Worm (Caenorhabditis elegans): ENCODE data around the gene W08G11.1.

The W08G11.1 gene

ce11 chrV:16299834-16300233 lies 47.0 kb upstream of the W08G11.1 start:
- TF ChIP-seq dsc-1 (tag; optimal IDR thresholded peaks at IDR 0.05), result no peak
- TF ChIP-seq F16B12.6 (tag; optimal IDR thresholded peaks at IDR 0.05), result peak; percentile 29

- no peak for TF ChIP-seq egl-13 (tag; optimal IDR thresholded peaks at IDR 0.05)
- no peak for TF ChIP-seq lir-3 (tag; optimal IDR thresholded peaks at IDR 0.05; ENCODE audit: poor library complexity)
- no peak for TF ChIP-seq aly-2 (tag; optimal IDR thresholded peaks at IDR 0.05)
- no peak for TF ChIP-seq rnt-1 (tag; optimal IDR thresholded peaks at IDR 0.05)
- TF ChIP-seq C16A3.4 (tag; optimal IDR thresholded peaks at IDR 0.05), result no peak
- no peak for TF ChIP-seq ceh-8 (GFP tag; optimal IDR thresholded peaks at IDR 0.05)
- no peak for TF ChIP-seq unc-86 (tag; optimal IDR thresholded peaks at IDR 0.05)
Observed at ce11 chrV:16300276-16300675, 46.6 kb upstream of the W08G11.1 start, which contains the start of gene srbc-82. srbc-82 (plus strand) TSS chrV:16300576.

- TF ChIP-seq ceh-8 (GFP tag; optimal IDR thresholded peaks at IDR 0.05) (no peak), zip-4 (GFP tag; optimal IDR thresholded peaks at IDR 0.05) (no peak), lsy-2 (tag; optimal IDR thresholded peaks at IDR 0.05) (no peak), elt-2 (tag; optimal IDR thresholded peaks at IDR 0.05) (peak; percentile 43), fkh-4 (tag; optimal IDR thresholded peaks at IDR 0.05; ENCODE audit: borderline replicate concordance) (no peak), efl-1 (optimal IDR thresholded peaks at IDR 0.05) (no peak), efl-1 (GFP tag; optimal IDR thresholded peaks at IDR 0.05 in 1 of 2) (peak in 1 of 2 experiments; percentile 31)
Observed at ce11 chrV:16302439-16302838, 44.4 kb upstream of the W08G11.1 start, which contains the start of the genes C31A11.13 and oac-6. C31A11.13 (minus strand) TSS chrV:16302551. oac-6 (plus strand) TSS chrV:16302717.

DNA sequence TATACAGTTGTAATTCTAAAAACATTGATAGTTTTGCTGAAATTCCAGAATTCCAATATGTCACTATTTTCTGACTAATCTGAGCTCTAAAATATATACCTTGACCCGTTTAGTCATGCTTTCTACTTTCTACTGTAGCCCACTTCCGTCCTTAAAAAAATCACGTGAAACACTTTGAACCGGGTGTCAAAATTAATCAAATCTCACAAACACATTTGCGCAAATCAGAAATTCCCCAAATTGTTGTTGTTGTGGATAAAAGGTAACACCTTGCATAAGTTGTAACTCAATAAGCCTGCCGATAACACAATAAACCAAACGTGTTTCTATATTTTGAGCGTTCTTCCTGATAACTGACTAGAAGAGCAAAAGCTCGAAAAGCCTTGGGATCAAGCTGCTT lies 39.6 kb upstream of the W08G11.1 start, which contains the start of gene srxa-7:
Gene srxa-7, plus strand, starts transcription at position 301 of the 400 bp plus-strand sequence.
- no peak for TF ChIP-seq skn-1 (tag; optimal IDR thresholded peaks at IDR 0.05)
- TF ChIP-seq C34B4.2 (tag; optimal IDR thresholded peaks at IDR 0.05), result no peak
- no peak for TF ChIP-seq mdl-1 (tag; optimal IDR thresholded peaks at IDR 0.05)
- no peak for TF ChIP-seq ztf-4 (tag; optimal IDR thresholded peaks at IDR 0.05)
- no peak for TF ChIP-seq efl-1 (optimal IDR thresholded peaks at IDR 0.05)
- TF ChIP-seq efl-1 (GFP tag; optimal IDR thresholded peaks at IDR 0.05 in 1 of 2), result no peak
- TF ChIP-seq ceh-63 (GFP tag; optimal IDR thresholded peaks at IDR 0.05), result no peak
- TF ChIP-seq fkh-4 (tag; optimal IDR thresholded peaks at IDR 0.05; ENCODE audit: borderline replicate concordance), result no peak
- TF ChIP-seq lin-35 (GFP tag; optimal IDR thresholded peaks at IDR 0.05), result no peak
- TF ChIP-seq lin-15B (tag; optimal IDR thresholded peaks at IDR 0.05), result no peak
- no peak for TF ChIP-seq unc-62 (GFP tag; optimal IDR thresholded peaks at IDR 0.05)
- TF ChIP-seq nhr-12 (tag; optimal IDR thresholded peaks at IDR 0.05), result no peak
- TF ChIP-seq hpl-2 (GFP tag; optimal IDR thresholded peaks at IDR 0.05), result no peak
- no peak for TF ChIP-seq ama-1 (optimal IDR thresholded peaks at IDR 0.05)
- TF ChIP-seq lin-14 (GFP tag; optimal IDR thresholded peaks at IDR 0.05), result no peak
- TF ChIP-seq Y116A8C.19 (tag; optimal IDR thresholded peaks at IDR 0.05; ENCODE audit: borderline replicate concordance), result no peak

ce11 chrV:16308343-16308742 lies 38.5 kb upstream of the W08G11.1 start:
- TF ChIP-seq fkh-4 (tag; optimal IDR thresholded peaks at IDR 0.05; ENCODE audit: borderline replicate concordance) (no peak), pag-3 (tag; optimal IDR thresholded peaks at IDR 0.05; ENCODE audit: borderline replicate concordance, insufficient read depth) (no peak), zag-1 (tag; optimal IDR thresholded peaks at IDR 0.05) (no peak), dsc-1 (tag; optimal IDR thresholded peaks at IDR 0.05) (no peak), nhr-11 (tag; optimal IDR thresholded peaks at IDR 0.05) (no peak), C16A3.4 (tag; optimal IDR thresholded peaks at IDR 0.05) (no peak), nhr-19 (GFP tag; conservative IDR thresholded peaks at IDR 0.05) (no peak), mdl-1 (tag; optimal IDR thresholded peaks at IDR 0.05) (no peak), nhr-71 (tag; optimal IDR thresholded peaks at IDR 0.05) (no peak), unc-98 (GFP tag; IDR thresholded peaks at IDR 0.05) (no peak), hlh-4 (tag; optimal IDR thresholded peaks at IDR 0.05) (no peak), nhr-84 (tag; optimal IDR thresholded peaks at IDR 0.05) (no peak)
